Worm (Caenorhabditis elegans) whole organism, L4 larva: ENCODE measurements around the gene col-71.

Source experiments
- T26A8.4 ChIP-seq: fragments of 200-800 bp; sonication (Bioruptor generic); IDR thresholded peaks from 2 replicates; pipeline ENCODE4 v1.3.6; 2022; ENCODE audit warnings: missing genetic modification characterization, missing compliant biosample characterization
- jun-1 ChIP-seq: fragments of 150-350 bp; optimal IDR thresholded peaks from 2 replicates; lab custom pipeline; 2014; ENCODE audit warnings: missing biosample characterization, missing genetic modification reagents, missing genetic modification characterization
- ztf-11 ChIP-seq: fragments of 150-350 bp; optimal IDR thresholded peaks from 2 replicates; lab custom pipeline; 2014; ENCODE audit warnings: missing biosample characterization, missing genetic modification characterization

DNA sequence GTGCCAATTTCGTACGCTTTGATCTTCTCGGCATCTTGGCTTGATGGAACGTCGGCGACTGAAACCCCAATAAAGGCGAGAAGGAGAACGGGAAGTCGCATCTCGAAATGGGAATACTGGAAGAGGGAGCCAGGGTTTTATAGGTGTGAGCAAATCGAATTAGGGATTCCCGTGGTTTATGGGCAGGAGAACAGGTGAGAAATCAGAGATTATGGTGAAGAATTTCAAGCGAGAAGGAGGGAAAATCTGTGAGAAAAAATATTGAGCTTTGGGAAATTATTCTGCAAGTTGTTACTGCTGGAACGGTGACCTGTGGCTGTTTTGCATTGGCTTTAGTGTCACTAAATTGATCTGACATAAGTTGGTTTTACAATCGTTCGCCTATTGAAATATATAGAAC, 30.8 kb downstream of the col-71 start, which contains the start of gene Y49F6B.13:
- no peak for TF ChIP-seq jun-1
- no peak for TF ChIP-seq ztf-11 (tag; lab: Kevin White, UChicago)
- no peak for TF ChIP-seq T26A8.4 (GFP tag; lab: Robert Waterston, UW)
